Worm (Caenorhabditis elegans) whole organism, mixed stage, embryonic: ENCODE data around the gene tam-1.

Experiments
- M03D4.4 ChIP-seq: sonication (generic microtip); optimal IDR thresholded peaks from 2 replicates; lab custom pipeline; 2017; ENCODE audit warnings: mild to moderate bottlenecking, missing genetic modification characterization, missing compliant biosample characterization
- bed-3 ChIP-seq: fragments of 200-800 bp; sonication (Bioruptor generic); optimal IDR thresholded peaks from 3 replicates; lab custom pipeline; 2018; ENCODE audit warnings: mild to moderate bottlenecking, missing genetic modification characterization, moderate library complexity, missing compliant biosample characterization
- blmp-1 ChIP-seq: fragments of 150-350 bp; optimal IDR thresholded peaks from 2 replicates; lab custom pipeline; 2014; ENCODE audit warnings: missing biosample characterization, missing genetic modification characterization
- ceh-39 ChIP-seq: fragments of 150-350 bp; optimal IDR thresholded peaks from 2 replicates; lab custom pipeline; 2014; ENCODE audit warnings: missing biosample characterization, missing genetic modification characterization
- ceh-43 ChIP-seq: fragments of 200-800 bp; sonication (Bioruptor generic); optimal IDR thresholded peaks from 2 replicates; lab custom pipeline; 2018; ENCODE audit warnings: mild to moderate bottlenecking, missing genetic modification characterization, moderate library complexity, missing compliant biosample characterization
- ceh-83 ChIP-seq: fragments of 200-800 bp; sonication (Bioruptor generic); optimal IDR thresholded peaks from 2 replicates; lab custom pipeline; 2018; ENCODE audit warnings: mild to moderate bottlenecking, missing genetic modification characterization, missing compliant biosample characterization
- ces-1 ChIP-seq: fragments of 150-350 bp; optimal IDR thresholded peaks from 2 replicates; lab custom pipeline; 2014; ENCODE audit warnings: missing biosample characterization, missing genetic modification reagents, missing genetic modification characterization
- cnd-1 ChIP-seq: fragments of 200-800 bp; sonication (Bioruptor generic); optimal IDR thresholded peaks from 2 replicates; lab custom pipeline; 2018; ENCODE audit warnings: mild to moderate bottlenecking, missing genetic modification characterization, missing compliant biosample characterization
- drap-1 ChIP-seq: fragments of 200-800 bp; sonication (Bioruptor generic); optimal IDR thresholded peaks from 3 replicates; lab custom pipeline; 2018; ENCODE audit warnings: mild to moderate bottlenecking, missing genetic modification characterization, missing compliant biosample characterization
- elt-1 ChIP-seq: sonication (generic microtip); optimal IDR thresholded peaks from 2 replicates; lab custom pipeline; 2017; ENCODE audit warnings: missing genetic modification characterization, mild to moderate bottlenecking, missing compliant biosample characterization, antibody characterized with exemption, moderate library complexity, borderline replicate concordance; ENCODE audit not compliant: insufficient read depth
- elt-3 ChIP-seq: fragments of 150-350 bp; optimal IDR thresholded peaks from 2 replicates; lab custom pipeline; 2014; ENCODE audit warnings: missing biosample characterization, missing genetic modification characterization
- flh-1 ChIP-seq: fragments of 200-800 bp; sonication (Bioruptor generic); optimal IDR thresholded peaks from 2 replicates; lab custom pipeline; 2018; ENCODE audit warnings: mild to moderate bottlenecking, missing genetic modification characterization, moderate library complexity, missing compliant biosample characterization
- ham-2 ChIP-seq: fragments of 200-800 bp; sonication (Bioruptor generic); optimal IDR thresholded peaks from 2 replicates; lab custom pipeline; 2018; ENCODE audit warnings: mild to moderate bottlenecking, missing genetic modification characterization, missing compliant biosample characterization
- hlh-1 ChIP-seq: fragments of 150-350 bp; optimal IDR thresholded peaks from 2 replicates; lab custom pipeline; 2014; ENCODE audit warnings: missing biosample characterization, missing genetic modification reagents, missing genetic modification characterization
- lin-13 ChIP-seq: fragments of 150-350 bp; optimal IDR thresholded peaks from 2 replicates; lab custom pipeline; 2014; ENCODE audit warnings: missing biosample characterization, missing genetic modification characterization
- lin-32 ChIP-seq: fragments of 200-800 bp; sonication (Bioruptor generic); optimal IDR thresholded peaks from 2 replicates; lab custom pipeline; 2018; ENCODE audit warnings: mild to moderate bottlenecking, missing genetic modification characterization, missing compliant biosample characterization
- mep-1 ChIP-seq: fragments of 150-350 bp; optimal IDR thresholded peaks from 2 replicates; lab custom pipeline; 2017; ENCODE audit warnings: missing biosample characterization, missing genetic modification reagents, missing genetic modification characterization, inconsistent platforms
- mls-2 ChIP-seq: sonication (generic microtip); optimal IDR thresholded peaks from 2 replicates; lab custom pipeline; 2016; ENCODE audit warnings: mild to moderate bottlenecking, missing genetic modification characterization, moderate library complexity, missing compliant biosample characterization
- nhr-12 ChIP-seq: fragments of 150-350 bp; optimal IDR thresholded peaks from 2 replicates; lab custom pipeline; 2014; ENCODE audit warnings: missing biosample characterization, missing genetic modification characterization
- nhr-2 ChIP-seq: fragments of 150-350 bp; optimal IDR thresholded peaks from 2 replicates; lab custom pipeline; 2014; ENCODE audit warnings: missing biosample characterization, missing genetic modification characterization
- nhr-237 ChIP-seq: fragments of 150-350 bp; optimal IDR thresholded peaks from 2 replicates; lab custom pipeline; 2014; ENCODE audit warnings: missing biosample characterization, missing genetic modification characterization
- nhr-28 ChIP-seq: fragments of 150-350 bp; optimal IDR thresholded peaks from 2 replicates; lab custom pipeline; 2014; ENCODE audit warnings: missing biosample characterization, missing genetic modification characterization
- nhr-76 ChIP-seq: sonication (generic microtip); optimal IDR thresholded peaks from 2 replicates; lab custom pipeline; 2017; ENCODE audit warnings: missing biosample characterization, missing genetic modification characterization
- pha-4 ChIP-seq: fragments of 150-350 bp; optimal IDR thresholded peaks from 2 replicates; lab custom pipeline; 2018; ENCODE audit warnings: missing biosample characterization, missing genetic modification reagents, missing genetic modification characterization
- sem-2 ChIP-seq: fragments of 200-800 bp; sonication (Bioruptor generic); optimal IDR thresholded peaks from 2 replicates; lab custom pipeline; 2018; ENCODE audit warnings: mild to moderate bottlenecking, missing genetic modification characterization, missing compliant biosample characterization
- snpc-4 ChIP-seq: fragments of 150-350 bp; optimal IDR thresholded peaks from 2 replicates; lab custom pipeline; 2014; ENCODE audit warnings: missing biosample characterization, missing genetic modification characterization
- sptf-1 ChIP-seq: sonication (generic microtip); optimal IDR thresholded peaks from 2 replicates; lab custom pipeline; 2017; ENCODE audit warnings: mild to moderate bottlenecking, missing genetic modification characterization, moderate library complexity, missing compliant biosample characterization
- tbx-8 ChIP-seq: fragments of 200-800 bp; sonication (Bioruptor generic); optimal IDR thresholded peaks from 2 replicates; lab custom pipeline; 2018; ENCODE audit warnings: mild to moderate bottlenecking, missing genetic modification characterization, moderate library complexity, missing compliant biosample characterization
- unc-120 ChIP-seq: sonication (generic microtip); optimal IDR thresholded peaks from 2 replicates; lab custom pipeline; 2017; ENCODE audit warnings: missing genetic modification characterization, missing compliant biosample characterization; ENCODE audit not compliant: poor library complexity, severe bottlenecking
- unc-39 ChIP-seq: fragments of 150-350 bp; optimal IDR thresholded peaks from 2 replicates; lab custom pipeline; 2014; ENCODE audit warnings: missing biosample characterization, missing genetic modification characterization
- unc-62 ChIP-seq: fragments of 150-350 bp; optimal IDR thresholded peaks from 2 replicates; lab custom pipeline; 2014; ENCODE audit warnings: missing biosample characterization, missing genetic modification reagents, missing genetic modification characterization
- zip-8 ChIP-seq: fragments of 150-350 bp; optimal IDR thresholded peaks from 2 replicates; lab custom pipeline; 2014; ENCODE audit warnings: missing biosample characterization, missing genetic modification characterization

The tam-1 gene

ce11 chrV:4962968-4963367, at the start of gene tam-1:
Gene tam-1 (minus strand): TSS chrV:4963102.
- TF ChIP-seq nhr-12 (tag; lab: Kevin White, UChicago) (no peak), ceh-83 (GFP tag; lab: Kevin White, UChicago) (peak; percentile 59), ces-1 (GFP tag; lab: Kevin White, UChicago) (peak; percentile 40), ham-2 (GFP tag; lab: Kevin White, UChicago) (peak; percentile 54), elt-1 (tag; lab: Kevin White, UChicago) (no peak)
- TF ChIP-seq, all 35 proteins: peak for 3

- TF ChIP-seq nhr-76 (no peak), unc-39 (tag; lab: Kevin White, UChicago) (no peak), unc-120 (tag; lab: Kevin White, UChicago) (no peak), ceh-43 (no peak), ceh-39 (tag; lab: Kevin White, UChicago) (no peak)
These were observed 49.4 kb upstream of the tam-1 start, which contains the start of gene srr-6 for ce11 chrV:5012193-5012853. Gene srr-6 (plus strand): TSS chrV:5012803.

- no peak for TF ChIP-seq blmp-1 (tag; lab: Kevin White, UChicago)
- TF ChIP-seq tbx-8, result no peak
- no peak for TF ChIP-seq bed-3
- TF ChIP-seq mls-2 (tag; lab: Kevin White, UChicago), result no peak
- TF ChIP-seq pha-4 (tag; lab: Kevin White, UChicago), result no peak
- TF ChIP-seq nhr-28 (tag; lab: Kevin White, UChicago), result no peak
- no peak for TF ChIP-seq drap-1 (GFP tag; lab: Kevin White, UChicago)
- no peak for TF ChIP-seq lin-32 (GFP tag; lab: Kevin White, UChicago)
- TF ChIP-seq ceh-39 (tag; lab: Kevin White, UChicago), result no peak
- no peak for TF ChIP-seq zip-8 (tag; lab: Kevin White, UChicago)
- no peak for TF ChIP-seq nhr-76
- no peak for TF ChIP-seq unc-120 (tag; lab: Kevin White, UChicago)
- TF ChIP-seq nhr-2 (tag; lab: Kevin White, UChicago), result no peak
- TF ChIP-seq sem-2 (GFP tag; lab: Kevin White, UChicago), result no peak
- TF ChIP-seq hlh-1 (tag; lab: Kevin White, UChicago), result no peak
- TF ChIP-seq ceh-43, result no peak
- TF ChIP-seq M03D4.4 (tag; lab: Kevin White, UChicago), result no peak
These were observed 38.5 kb upstream of the tam-1 start, which contains the start of gene srr-8 for ce11 chrV:5001386-5001785. Gene srr-8 (plus strand): TSS chrV:5001686.

- TF ChIP-seq unc-120 (tag; lab: Kevin White, UChicago) (no peak), elt-3 (tag; lab: Kevin White, UChicago) (no peak), ces-1 (GFP tag; lab: Kevin White, UChicago) (no peak), unc-39 (tag; lab: Kevin White, UChicago) (no peak), lin-13 (tag; lab: Kevin White, UChicago) (no peak), nhr-12 (tag; lab: Kevin White, UChicago) (no peak), lin-32 (GFP tag; lab: Kevin White, UChicago) (no peak), nhr-76 (no peak), nhr-2 (tag; lab: Kevin White, UChicago) (no peak), nhr-237 (tag; lab: Kevin White, UChicago) (no peak), mep-1 (tag; lab: Kevin White, UChicago) (no peak), sptf-1 (no peak)
- TF ChIP-seq, all 35 proteins: peak for 0
These were observed 37.5 kb upstream of the tam-1 start, which contains the start of gene ugt-7 for ce11 chrV:5000406-5000805. Gene ugt-7 (minus strand): TSS chrV:5000566.

DNA sequence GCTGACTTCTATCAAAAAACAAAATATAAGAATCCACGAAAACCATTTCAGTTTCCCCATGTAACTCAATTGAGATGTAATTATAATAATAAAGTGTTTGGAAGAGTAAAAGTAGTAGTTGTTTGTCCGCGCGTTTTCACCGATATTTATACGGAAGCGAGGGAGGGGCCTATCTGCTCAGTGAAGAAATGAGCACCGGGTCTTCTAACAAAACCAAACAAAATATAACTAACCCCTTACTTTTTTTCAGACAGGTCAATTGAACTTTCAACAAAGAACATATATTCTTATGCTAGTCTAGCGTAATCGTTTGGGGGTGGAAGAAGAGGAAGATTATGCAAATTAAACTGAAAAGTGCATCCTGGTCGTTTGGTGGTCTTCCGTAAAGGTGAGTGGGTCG, 32.3 kb upstream of the tam-1 start, which contains the start of gene ncx-9:
Gene ncx-9 (minus strand): TSS at position 101 of the 400 bp plus-strand sequence.
- TF ChIP-seq nhr-28 (tag; lab: Kevin White, UChicago), result no peak
- no peak for TF ChIP-seq ham-2 (GFP tag; lab: Kevin White, UChicago)
- no peak for TF ChIP-seq elt-1 (tag; lab: Kevin White, UChicago)
- no peak for TF ChIP-seq M03D4.4 (tag; lab: Kevin White, UChicago)
- no peak for TF ChIP-seq snpc-4
- TF ChIP-seq ces-1 (GFP tag; lab: Kevin White, UChicago), result no peak
- no peak for TF ChIP-seq mep-1 (tag; lab: Kevin White, UChicago)
- no peak for TF ChIP-seq cnd-1 (tag; lab: Kevin White, UChicago)
- no peak for TF ChIP-seq hlh-1 (tag; lab: Kevin White, UChicago)
- no peak for TF ChIP-seq unc-62
- no peak for TF ChIP-seq ceh-83 (GFP tag; lab: Kevin White, UChicago)
- TF ChIP-seq blmp-1 (tag; lab: Kevin White, UChicago), result no peak
- no peak for TF ChIP-seq unc-39 (tag; lab: Kevin White, UChicago)
- no peak for TF ChIP-seq elt-3 (tag; lab: Kevin White, UChicago)
- no peak for TF ChIP-seq ceh-39 (tag; lab: Kevin White, UChicago)
- TF ChIP-seq tbx-8, result no peak
- no peak for TF ChIP-seq nhr-2 (tag; lab: Kevin White, UChicago)
- TF ChIP-seq flh-1, result no peak
- no peak for TF ChIP-seq lin-32 (GFP tag; lab: Kevin White, UChicago)
